Fruit fly (Drosophila melanogaster) whole organism, embryonic: ENCODE results near the gene witty.

Experiments used
- ATbp ChIP-seq: fragments of 200-800 bp; sonication (Bioruptor generic); optimal IDR thresholded peaks from 2 replicates; lab custom pipeline; 2017; ENCODE audit warnings: missing biosample characterization, mild to moderate bottlenecking, missing genetic modification characterization, missing genetic modification reagents
- B-H1 ChIP-seq: fragments of 200-800 bp; sonication (Bioruptor generic); IDR thresholded peaks from 3 replicates; pipeline ENCODE4 v1.3.6; 2022; ENCODE audit warnings: missing biosample characterization, missing genetic modification characterization
- Bdp1 ChIP-seq: fragments of 200-800 bp; sonication (Bioruptor generic); optimal IDR thresholded peaks from 3 replicates; lab custom pipeline; 2016; ENCODE audit warnings: missing biosample characterization, missing genetic modification characterization
- Bgb ChIP-seq: fragments of 200-800 bp; sonication (Bioruptor generic); IDR thresholded peaks from 2 replicates; pipeline ENCODE4 v1.3.6; 2022; ENCODE audit warnings: missing biosample characterization, missing genetic modification characterization; ENCODE audit not compliant: partially characterized antibody
- CG11085 ChIP-seq: fragments of 200-800 bp; sonication (Bioruptor generic); IDR thresholded peaks from 2 replicates; pipeline ENCODE4 v1.3.6; 2022; ENCODE audit warnings: missing biosample characterization, missing genetic modification characterization
- CG11723 ChIP-seq: fragments of 200-800 bp; sonication (Bioruptor generic); optimal IDR thresholded peaks from 2 replicates; lab custom pipeline; 2017; ENCODE audit warnings: missing biosample characterization, mild to moderate bottlenecking, missing genetic modification characterization
- CG12299 ChIP-seq: fragments of 200-800 bp; sonication (Bioruptor generic); optimal IDR thresholded peaks from 2 replicates; lab custom pipeline; 2018; ENCODE audit warnings: missing biosample characterization, mild to moderate bottlenecking, missing genetic modification characterization
- CG12391 ChIP-seq: fragments of 200-800 bp; sonication (Bioruptor generic); optimal IDR thresholded peaks from 3 replicates; lab custom pipeline; 2018; ENCODE audit warnings: missing biosample characterization, mild to moderate bottlenecking, missing genetic modification characterization, moderate library complexity
- CG12659 ChIP-seq: fragments of 200-800 bp; sonication (Bioruptor generic); optimal IDR thresholded peaks from 3 replicates; lab custom pipeline; 2017; ENCODE audit warnings: mild to moderate bottlenecking, missing biosample characterization, missing genetic modification reagents, missing genetic modification characterization
- CG14014 ChIP-seq: fragments of 200-800 bp; sonication (Bioruptor generic); IDR thresholded peaks from 2 replicates; pipeline ENCODE4 v1.3.6; 2022; ENCODE audit warnings: missing biosample characterization, missing genetic modification characterization
- CG15011 ChIP-seq: fragments of 200-800 bp; sonication (Bioruptor generic); optimal IDR thresholded peaks from 3 replicates; lab custom pipeline; 2018; ENCODE audit warnings: missing biosample characterization, mild to moderate bottlenecking, missing genetic modification characterization
- CG16779 ChIP-seq: fragments of 200-800 bp; sonication (Bioruptor generic); IDR thresholded peaks from 2 replicates; pipeline ENCODE4 v1.3.6; 2022; ENCODE audit warnings: missing biosample characterization, missing genetic modification characterization
- CG16863 ChIP-seq: fragments of 200-800 bp; sonication (Bioruptor generic); optimal IDR thresholded peaks from 3 replicates; lab custom pipeline; 2016; ENCODE audit warnings: missing biosample characterization, missing genetic modification characterization
- CG18764 ChIP-seq: fragments of 200-800 bp; sonication (Bioruptor generic); optimal IDR thresholded peaks from 3 replicates; lab custom pipeline; 2016; ENCODE audit warnings: missing biosample characterization, missing genetic modification characterization
- CG2120 ChIP-seq: fragments of 200-800 bp; sonication (Bioruptor generic); optimal IDR thresholded peaks from 3 replicates; lab custom pipeline; 2016; ENCODE audit warnings: missing biosample characterization, missing genetic modification characterization
- CG30403 ChIP-seq: fragments of 200-800 bp; sonication (Bioruptor generic); optimal IDR thresholded peaks from 3 replicates; lab custom pipeline; 2016; ENCODE audit warnings: missing biosample characterization, missing genetic modification characterization
- CG31388 ChIP-seq: fragments of 200-800 bp; sonication (Bioruptor generic); optimal IDR thresholded peaks from 2 replicates; lab custom pipeline; 2016; ENCODE audit warnings: missing biosample characterization, missing genetic modification characterization
- CG32767 ChIP-seq: fragments of 200-800 bp; sonication (Bioruptor generic); IDR thresholded peaks from 2 replicates; pipeline ENCODE4 v1.3.6; 2022; ENCODE audit warnings: missing biosample characterization, missing genetic modification characterization
- CG34376 ChIP-seq: fragments of 200-800 bp; sonication (Bioruptor generic); optimal IDR thresholded peaks from 2 replicates; lab custom pipeline; 2018; ENCODE audit warnings: missing biosample characterization, mild to moderate bottlenecking, missing genetic modification characterization
- CG3847 ChIP-seq: fragments of 200-800 bp; sonication (Bioruptor generic); IDR thresholded peaks from 2 replicates; pipeline ENCODE4 v1.3.6; 2022; ENCODE audit warnings: missing biosample characterization, missing genetic modification characterization
- CG6272 ChIP-seq: fragments of 200-800 bp; sonication (Bioruptor generic); IDR thresholded peaks from 2 replicates; pipeline ENCODE4 v1.3.6; 2022; ENCODE audit warnings: missing biosample characterization, missing genetic modification characterization
- CG9215 ChIP-seq: fragments of 200-800 bp; sonication (Bioruptor generic); IDR thresholded peaks from 2 replicates; pipeline ENCODE4 v1.3.6; 2022; ENCODE audit warnings: missing biosample characterization, missing genetic modification characterization
- E2f2 ChIP-seq: fragments of 200-800 bp; sonication (Bioruptor generic); IDR thresholded peaks from 2 replicates; pipeline ENCODE4 v1.3.6; 2022; ENCODE audit warnings: missing biosample characterization, missing genetic modification characterization
- H2.0 ChIP-seq: fragments of 200-800 bp; sonication (Bioruptor generic); IDR thresholded peaks from 2 replicates; pipeline ENCODE4 v1.3.6; 2022; ENCODE audit warnings: missing biosample characterization, missing genetic modification characterization
- Hr78 ChIP-seq, 2 experiments: fragments of 200-800 bp in 1 of 2; fragments of >200 bp in 1 of 2; sonication (Bioruptor generic) in 1 of 2; optimal IDR thresholded peaks; 2 replicates each; lab custom pipeline; 2017 to 2019; ENCODE audit warnings: missing biosample characterization in 2 of 2, missing genetic modification characterization in 2 of 2, mild to moderate bottlenecking in 1 of 2, moderate library complexity in 1 of 2
- Jarid2 ChIP-seq: fragments of 200-800 bp; sonication (Bioruptor generic); optimal IDR thresholded peaks from 3 replicates; lab custom pipeline; 2017; ENCODE audit warnings: mild to moderate bottlenecking, missing biosample characterization, missing genetic modification reagents, missing genetic modification characterization
- Max ChIP-seq: fragments of 200-800 bp; sonication (Bioruptor generic); optimal IDR thresholded peaks from 2 replicates; lab custom pipeline; 2016; ENCODE audit warnings: missing biosample characterization, mild to moderate bottlenecking, missing genetic modification characterization
- Meics ChIP-seq: fragments of 200-800 bp; sonication (Bioruptor generic); optimal IDR thresholded peaks from 2 replicates; lab custom pipeline; 2017; ENCODE audit warnings: missing biosample characterization, mild to moderate bottlenecking, missing genetic modification characterization
- NK7.1 ChIP-seq: fragments of 200-800 bp; sonication (Bioruptor generic); optimal IDR thresholded peaks from 3 replicates; lab custom pipeline; 2016; ENCODE audit warnings: missing biosample characterization, missing genetic modification characterization
- Opbp ChIP-seq: fragments of 200-800 bp; sonication (Bioruptor generic); IDR thresholded peaks from 3 replicates; pipeline ENCODE4 v1.3.6; 2022; ENCODE audit warnings: missing biosample characterization, missing genetic modification characterization; ENCODE audit not compliant: partially characterized antibody
- Ravus ChIP-seq: fragments of 200-800 bp; sonication (Bioruptor generic); IDR thresholded peaks from 2 replicates; pipeline ENCODE4 v1.3.6; 2022; ENCODE audit warnings: missing biosample characterization, missing genetic modification characterization
- Vsx1 ChIP-seq: fragments of 200-800 bp; sonication (Bioruptor generic); optimal IDR thresholded peaks from 2 replicates; lab custom pipeline; 2017; ENCODE audit warnings: missing biosample characterization, mild to moderate bottlenecking, missing genetic modification characterization, missing genetic modification reagents
- Xbp1 ChIP-seq: fragments of 200-800 bp; sonication (Bioruptor generic); optimal IDR thresholded peaks from 3 replicates; lab custom pipeline; 2016; ENCODE audit warnings: missing biosample characterization, mild to moderate bottlenecking, missing genetic modification characterization
- YL-1 ChIP-seq: fragments of 200-800 bp; sonication (Bioruptor generic); optimal IDR thresholded peaks from 3 replicates; lab custom pipeline; 2017; ENCODE audit warnings: missing biosample characterization, mild to moderate bottlenecking, missing genetic modification characterization
- ap ChIP-seq: fragments of 200-800 bp; sonication (Bioruptor generic); IDR thresholded peaks from 2 replicates; pipeline ENCODE4 v1.3.6; 2022; ENCODE audit warnings: missing biosample characterization, missing genetic modification characterization
- cas ChIP-seq: fragments of 200-800 bp; sonication (Bioruptor generic); IDR thresholded peaks from 2 replicates; pipeline ENCODE4 v1.3.6; 2022; ENCODE audit warnings: missing biosample characterization, missing genetic modification characterization
- crc ChIP-seq: fragments of 200-800 bp; sonication (Bioruptor generic); optimal IDR thresholded peaks from 2 replicates; lab custom pipeline; 2016; ENCODE audit warnings: missing biosample characterization, missing genetic modification characterization
- dmrt11E ChIP-seq: fragments of 200-800 bp; sonication (Bioruptor generic); optimal IDR thresholded peaks from 3 replicates; lab custom pipeline; 2018; ENCODE audit warnings: missing biosample characterization, mild to moderate bottlenecking, missing genetic modification characterization, moderate library complexity
- fd3F ChIP-seq: fragments of 200-800 bp; sonication (Bioruptor generic); optimal IDR thresholded peaks from 2 replicates; lab custom pipeline; 2018; ENCODE audit warnings: missing biosample characterization, mild to moderate bottlenecking, missing genetic modification characterization, moderate library complexity
- fd64A ChIP-seq: fragments of 200-800 bp; sonication (Bioruptor generic); optimal IDR thresholded peaks from 3 replicates; lab custom pipeline; 2018; ENCODE audit warnings: missing biosample characterization, mild to moderate bottlenecking, missing genetic modification characterization
- gem ChIP-seq: fragments of 200-800 bp; sonication (Bioruptor generic); optimal IDR thresholded peaks from 2 replicates; lab custom pipeline; 2019; ENCODE audit warnings: missing biosample characterization, mild to moderate bottlenecking, missing genetic modification characterization, moderate library complexity
- ham ChIP-seq: fragments of 200-800 bp; sonication (Bioruptor generic); IDR thresholded peaks from 2 replicates; pipeline ENCODE4 v1.3.6; 2022; ENCODE audit warnings: missing biosample characterization, missing genetic modification characterization
- lmd ChIP-seq: fragments of 200-800 bp; sonication (Bioruptor generic); IDR thresholded peaks from 2 replicates; pipeline ENCODE4 v1.3.6; 2022; ENCODE audit warnings: missing biosample characterization, missing genetic modification characterization
- maf-S ChIP-seq: fragments of 200-800 bp; sonication (Bioruptor generic); optimal IDR thresholded peaks from 2 replicates; lab custom pipeline; 2016; ENCODE audit warnings: missing biosample characterization, missing genetic modification characterization
- pb ChIP-seq: fragments of 200-800 bp; sonication (Bioruptor generic); optimal IDR thresholded peaks from 3 replicates; lab custom pipeline; 2016; ENCODE audit warnings: missing biosample characterization, missing genetic modification characterization
- peb ChIP-seq: fragments of 200-800 bp; sonication (Bioruptor generic); IDR thresholded peaks from 2 replicates; pipeline ENCODE4 v1.3.6; 2022; ENCODE audit warnings: missing biosample characterization, missing genetic modification characterization
- ranshi ChIP-seq: fragments of 200-800 bp; sonication (Bioruptor generic); IDR thresholded peaks from 2 replicates; pipeline ENCODE4 v1.3.6; 2022; ENCODE audit warnings: missing biosample characterization, missing genetic modification characterization
- repo ChIP-seq: fragments of 200-800 bp; sonication (Bioruptor generic); optimal IDR thresholded peaks from 2 replicates; lab custom pipeline; 2016; ENCODE audit warnings: missing biosample characterization, missing genetic modification characterization
- stwl ChIP-seq: fragments of 200-800 bp; sonication (Bioruptor generic); optimal IDR thresholded peaks from 3 replicates; lab custom pipeline; 2018; ENCODE audit warnings: missing biosample characterization, mild to moderate bottlenecking, missing genetic modification characterization, moderate library complexity
- trh ChIP-seq: fragments of 200-800 bp; sonication (Bioruptor generic); optimal IDR thresholded peaks from 2 replicates; lab custom pipeline; 2016; ENCODE audit warnings: missing biosample characterization, missing genetic modification characterization
- wdn ChIP-seq: fragments of 200-800 bp; sonication (Bioruptor generic); IDR thresholded peaks from 2 replicates; pipeline ENCODE4 v1.3.6; 2022; ENCODE audit warnings: missing biosample characterization, missing genetic modification characterization
- wor ChIP-seq: fragments of 200-800 bp; sonication (Bioruptor generic); IDR thresholded peaks from 2 replicates; pipeline ENCODE4 v1.3.6; 2022; ENCODE audit warnings: missing biosample characterization, missing genetic modification characterization
- zf30C ChIP-seq: fragments of 200-800 bp; sonication (Bioruptor generic); optimal IDR thresholded peaks from 3 replicates; lab custom pipeline; 2018; ENCODE audit warnings: missing biosample characterization, mild to moderate bottlenecking, missing genetic modification characterization

Gene witty

dm6 chr2L:8374235-8374634, 36.1 kb downstream of the witty start, which contains the start of gene Wdr82 (continued):
- TF ChIP-seq Bgb (GFP tag; lab: Robert Waterston, UW) (peak; percentile 68; the same call in 1 of the 2 replicates), CG9215 (no peak), YL-1 (GFP tag; lab: Kevin White, UChicago) (peak; percentile 8), CG32767 (GFP tag; lab: Robert Waterston, UW) (no peak), cas (no peak), Jarid2 (GFP tag; lab: Kevin White, UChicago) (no peak), wdn (GFP tag; lab: Robert Waterston, UW) (no peak), CG14014 (no peak), wor (no peak), Max (GFP tag; lab: Kevin White, UChicago) (no peak), Bdp1 (GFP tag; lab: Kevin White, UChicago) (no peak), CG15011 (no peak), zf30C (GFP tag; lab: Kevin White, UChicago) (no peak), CG16779 (GFP tag; lab: Robert Waterston, UW) (no peak), fd64A (GFP tag; lab: Kevin White, UChicago) (no peak), CG12659 (GFP tag; lab: Kevin White, UChicago) (no peak), H2.0 (GFP tag; lab: Robert Waterston, UW) (no peak), stwl (peak; percentile 86), CG11723 (GFP tag; lab: Kevin White, UChicago) (no peak), trh (no peak), dmrt11E (tag; lab: Kevin White, UChicago) (no peak), Opbp (GFP tag; lab: Robert Waterston, UW) (peak; percentile 71; the same call in 2 of the 3 replicates), CG6272 (GFP tag; lab: Robert Waterston, UW) (no peak), CG12391 (tag; lab: Kevin White, UChicago) (no peak), CG30403 (GFP tag; lab: Kevin White, UChicago) (no peak), CG11085 (no peak), B-H1 (GFP tag; lab: Robert Waterston, UW) (no peak), gem (tag; lab: Kevin White, UChicago) (no peak), lmd (GFP tag; lab: Robert Waterston, UW) (no peak), ranshi (no peak), Ravus (no peak), CG3847 (GFP tag; lab: Robert Waterston, UW) (no peak), NK7.1 (GFP tag; lab: Kevin White, UChicago) (no peak), Vsx1 (no peak), CG18764 (GFP tag; lab: Kevin White, UChicago) (no peak), ham (GFP tag; lab: Robert Waterston, UW) (no peak), ap (GFP tag; lab: Robert Waterston, UW) (no peak), CG34376 (GFP tag; lab: Kevin White, UChicago) (no peak), fd3F (GFP tag; lab: Kevin White, UChicago) (no peak), repo (no peak), Meics (GFP tag; lab: Kevin White, UChicago) (no peak), pb (GFP tag; lab: Kevin White, UChicago) (no peak), crc (GFP tag; lab: Kevin White, UChicago) (no peak), CG16863 (GFP tag; lab: Kevin White, UChicago) (no peak), CG2120 (no peak), Hr78 (GFP tag; optimal IDR thresholded peaks at IDR 0.05; lab: Kevin White, UChicago) (no peak), CG31388 (GFP tag; lab: Kevin White, UChicago) (no peak), ATbp (GFP tag; lab: Kevin White, UChicago) (no peak), CG12299 (no peak), maf-S (GFP tag; lab: Kevin White, UChicago) (no peak), E2f2 (GFP tag; lab: Robert Waterston, UW) (peak; percentile 88), Xbp1 (GFP tag; lab: Kevin White, UChicago) (no peak), peb (GFP tag; lab: Robert Waterston, UW) (no peak)
